Worm (Caenorhabditis elegans) whole organism, early embryonic: ENCODE results near the gene str-229.

Source experiments
- B0310.2 ChIP-seq: sonication (generic microtip); optimal IDR thresholded peaks from 2 replicates; lab custom pipeline; 2016; ENCODE audit warnings: mild to moderate bottlenecking, missing genetic modification characterization, missing compliant biosample characterization
- ama-1 ChIP-seq: fragments of 150-350 bp; optimal IDR thresholded peaks from 2 replicates; lab custom pipeline; 2014
- tbx-37 ChIP-seq: fragments of 200-800 bp; sonication (Bioruptor generic); conservative IDR thresholded peaks from 2 replicates; pipeline ENCODE4 v1.3.6; 2022; ENCODE audit warnings: missing genetic modification reagents, missing genetic modification characterization, missing compliant biosample characterization

ce11 chrV:3851760-3852159 lies 50.6 kb downstream of the str-229 start:
- TF ChIP-seq ama-1 (lab: Kevin White, UChicago) (no peak), tbx-37 (GFP tag; lab: Robert Waterston, UW) (no peak), B0310.2 (no peak)
